Fruit fly (Drosophila melanogaster): ENCODE measurements around the gene CG17359.

Gene CG17359

dm6 chr3L:14004963-14005458, 6.0 kb upstream of the CG17359 start:
- TF ChIP-seq psq (optimal IDR thresholded peaks at IDR 0.05) (peak; percentile 44), h (optimal IDR thresholded peaks at IDR 0.05) (no peak), insv (optimal IDR thresholded peaks at IDR 0.05) (no peak), Myc (optimal IDR thresholded peaks at IDR 0.05) (no peak), Sin3A (optimal IDR thresholded peaks at IDR 0.05) (no peak), ttk (optimal IDR thresholded peaks at IDR 0.05) (no peak)

DNA sequence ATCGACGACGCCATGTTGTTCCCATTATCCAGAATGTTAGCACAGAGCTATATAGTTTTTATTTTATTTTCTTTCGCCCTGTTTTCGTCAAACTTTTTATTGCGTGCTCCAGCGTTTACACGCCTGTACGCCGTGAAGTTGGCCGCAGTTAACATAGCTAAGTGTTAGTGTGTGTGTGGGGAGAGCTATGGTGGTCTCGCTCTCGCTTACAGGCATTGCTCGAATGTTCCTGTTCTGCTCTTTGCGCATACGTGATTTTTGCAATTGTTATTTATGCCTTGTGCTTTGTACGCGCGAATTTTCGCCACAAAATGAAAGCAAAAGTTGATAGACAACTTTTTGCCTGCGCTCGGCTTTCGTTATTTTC, 5.0 kb upstream of the CG17359 start:
- peak; percentile 97 for TF ChIP-seq psq (optimal IDR thresholded peaks at IDR 0.05)
- no peak for TF ChIP-seq Myc (optimal IDR thresholded peaks at IDR 0.05)

DNA sequence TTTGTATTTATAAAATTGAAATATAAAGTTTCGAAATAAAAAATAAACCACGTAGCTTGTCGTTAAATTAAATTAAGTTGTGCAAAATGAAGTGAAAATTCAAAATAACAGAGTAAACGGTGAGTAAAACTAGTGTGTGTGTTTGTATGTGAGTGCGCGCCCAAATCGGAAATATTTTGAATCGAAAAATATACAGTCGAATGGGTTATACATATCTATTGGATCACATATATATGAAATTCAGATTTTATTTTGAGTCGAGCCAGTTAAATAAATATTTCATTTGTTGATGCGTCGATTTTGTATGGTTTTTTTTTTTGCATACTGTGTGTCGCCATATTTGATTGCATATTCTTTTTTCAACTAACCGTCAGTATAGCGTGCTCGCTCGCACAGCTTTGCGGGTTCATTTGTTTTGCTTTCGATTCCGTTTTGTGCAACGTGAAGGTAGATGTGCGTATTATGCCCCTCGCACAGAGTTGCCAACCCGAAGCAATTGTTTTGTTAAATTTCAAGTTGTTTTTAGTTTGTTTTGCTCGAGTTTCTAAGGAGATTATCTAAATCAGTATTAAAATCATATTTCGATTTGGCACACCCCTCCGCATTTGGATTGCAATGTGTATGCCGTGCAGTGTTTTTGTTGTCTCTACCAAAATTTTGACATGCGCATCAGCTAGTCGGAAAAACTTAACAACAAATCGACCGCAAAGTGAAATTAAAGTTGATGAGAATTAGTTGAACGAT, 4.4 kb upstream of the CG17359 start:
- TF ChIP-seq insv (optimal IDR thresholded peaks at IDR 0.05) = no peak
- TF ChIP-seq psq (optimal IDR thresholded peaks at IDR 0.05) = peak; percentile 59
- TF ChIP-seq ttk (optimal IDR thresholded peaks at IDR 0.05) = no peak
- TF ChIP-seq Myc (optimal IDR thresholded peaks at IDR 0.05) = no peak
- TF ChIP-seq Sin3A (optimal IDR thresholded peaks at IDR 0.05) = no peak

DNA sequence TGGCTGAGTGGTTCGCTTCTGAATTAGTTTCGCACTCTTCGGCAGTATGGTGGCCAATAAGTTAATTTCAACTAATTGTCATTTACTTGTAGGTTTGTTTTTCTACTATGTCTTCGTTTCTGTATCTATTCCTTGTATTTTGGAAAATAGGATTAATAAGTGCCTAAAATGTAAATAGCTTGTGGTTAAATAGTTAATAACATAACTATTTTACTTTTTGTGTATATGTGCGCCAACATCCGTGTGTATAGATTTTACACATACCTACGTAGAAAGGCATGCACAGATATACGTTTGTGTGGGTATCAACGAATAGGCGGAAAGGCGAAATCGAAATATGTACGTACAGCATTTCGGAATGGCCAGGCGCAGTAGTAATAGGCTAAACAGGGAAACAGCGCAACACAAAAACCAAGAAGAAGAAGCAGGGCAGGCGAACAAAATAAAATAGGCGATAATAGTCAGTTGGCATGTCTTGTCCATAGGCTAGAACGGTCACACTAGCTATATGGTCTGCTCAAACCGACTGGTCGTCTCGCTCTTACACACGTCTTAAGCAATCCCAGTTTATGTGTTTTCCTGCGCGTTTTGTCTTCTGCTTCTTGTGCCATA, 3.6 kb upstream of the CG17359 start:
- TF ChIP-seq Sin3A (optimal IDR thresholded peaks at IDR 0.05) = no peak
- TF ChIP-seq psq (optimal IDR thresholded peaks at IDR 0.05) = peak; percentile 98

dm6 chr3L:14001658-14002523, 2.8 kb upstream of the CG17359 start, which contains the start of the genes Nprl3 and upSET:
Nprl3 (minus strand) TSS chr3L:14001880.
upSET (plus strand) TSS chr3L:14002127.
- TF ChIP-seq h (optimal IDR thresholded peaks at IDR 0.05) (no peak), psq (optimal IDR thresholded peaks at IDR 0.05) (peak; percentile 48)

DNA sequence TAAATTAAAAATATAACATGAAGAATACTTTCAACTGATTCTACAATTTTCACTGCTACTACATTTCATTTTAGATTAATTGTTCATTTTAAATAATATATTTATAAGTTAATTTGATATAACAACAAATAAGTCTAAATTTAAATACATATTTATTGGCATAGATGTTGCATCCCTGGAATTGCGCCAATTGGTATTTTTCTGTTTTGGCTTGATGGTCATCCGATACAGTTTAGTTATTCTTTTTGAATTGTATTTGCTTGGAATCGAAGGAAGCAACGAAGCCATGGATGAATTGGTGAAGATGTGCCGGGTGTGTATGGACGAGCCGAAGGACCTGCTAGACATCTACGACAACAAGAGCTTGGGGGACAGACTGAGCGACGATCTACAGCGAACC, 2.1 kb downstream of the CG17359 start, which contains the start of gene CG17361:
TSS of gene CG17361 (plus strand) at position 200 of the 400 bp plus-strand sequence.
- no peak for TF ChIP-seq h (optimal IDR thresholded peaks at IDR 0.05)
- no peak for TF ChIP-seq psq (optimal IDR thresholded peaks at IDR 0.05)
- TF ChIP-seq Sin3A (optimal IDR thresholded peaks at IDR 0.05) = no peak
- TF ChIP-seq Myc (optimal IDR thresholded peaks at IDR 0.05) = no peak
- no peak for TF ChIP-seq ttk (optimal IDR thresholded peaks at IDR 0.05)
- no peak for TF ChIP-seq insv (optimal IDR thresholded peaks at IDR 0.05)

DNA sequence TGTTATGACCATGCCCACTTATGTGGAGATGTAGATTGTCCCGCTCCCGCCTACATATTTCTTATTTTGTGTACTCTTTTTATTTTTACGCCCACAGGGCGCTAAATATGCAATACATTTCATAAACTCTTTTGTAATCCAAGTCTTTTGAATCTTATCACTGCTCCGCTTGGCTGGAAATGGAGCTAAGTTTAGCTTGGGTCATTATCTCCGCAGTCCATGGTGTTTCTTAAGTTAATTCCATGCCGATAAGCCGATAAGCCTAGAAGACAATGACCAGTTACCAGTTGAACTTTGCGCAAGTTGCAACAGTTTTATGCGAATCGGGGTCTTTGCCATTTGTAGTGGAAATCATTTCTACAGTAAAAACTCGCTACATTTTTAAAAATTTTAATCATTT, 2.6 kb downstream of the CG17359 start:
- TF ChIP-seq psq (optimal IDR thresholded peaks at IDR 0.05) (no peak), insv (optimal IDR thresholded peaks at IDR 0.05) (no peak), Myc (optimal IDR thresholded peaks at IDR 0.05) (no peak), h (optimal IDR thresholded peaks at IDR 0.05) (no peak)

DNA sequence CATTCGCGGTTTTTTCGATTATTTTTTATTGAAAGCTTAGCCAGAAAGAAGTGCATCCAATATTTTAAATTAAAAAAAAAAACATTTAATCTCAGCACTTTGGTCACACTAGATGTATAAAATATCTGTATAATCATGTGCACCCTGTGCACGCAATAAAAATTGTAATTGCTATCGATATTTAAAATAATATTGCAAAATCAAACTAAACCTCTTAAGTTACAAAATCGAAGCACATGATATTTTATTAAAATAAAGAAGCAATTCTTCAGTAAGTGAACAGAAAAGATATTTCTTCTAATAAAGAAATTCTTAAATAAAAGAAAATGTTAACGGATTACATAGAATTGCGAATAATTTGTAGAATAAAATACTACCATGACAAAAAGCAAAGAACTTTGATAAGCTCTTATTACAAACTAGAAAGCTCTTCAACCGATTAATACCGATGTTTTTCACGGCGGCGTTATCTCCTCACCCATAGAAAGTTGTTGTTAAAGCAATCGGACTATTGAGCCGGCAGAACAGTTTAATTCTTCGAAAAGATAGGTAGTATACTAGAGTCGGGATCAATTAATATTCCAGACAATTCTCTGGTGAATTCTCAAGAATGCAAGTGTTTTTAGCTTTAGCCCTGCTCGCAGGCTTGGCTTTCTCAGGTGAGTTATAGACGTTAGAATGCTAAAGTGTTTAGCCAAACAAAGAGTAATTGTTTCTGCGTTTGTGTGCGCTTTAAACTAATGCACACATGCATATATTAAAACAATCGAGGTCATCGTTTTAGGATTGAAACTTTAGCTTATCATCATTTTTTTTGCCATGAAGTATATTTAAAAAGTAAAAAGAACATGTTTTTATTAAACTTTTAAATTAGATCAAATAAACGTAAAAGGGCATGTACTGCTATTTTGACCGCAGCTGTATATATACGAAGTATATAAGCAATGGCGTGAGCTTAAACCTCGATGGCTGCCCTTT, 5.0 kb downstream of the CG17359 start, which contains the start of gene CtsK1:
TSS of gene CtsK1 (plus strand) at position 490 of the 978 bp plus-strand sequence.
- TF ChIP-seq Myc (optimal IDR thresholded peaks at IDR 0.05) = no peak
- no peak for TF ChIP-seq insv (optimal IDR thresholded peaks at IDR 0.05)
- TF ChIP-seq h (optimal IDR thresholded peaks at IDR 0.05) = no peak
- no peak for TF ChIP-seq Sin3A (optimal IDR thresholded peaks at IDR 0.05)

- TF ChIP-seq Sin3A (optimal IDR thresholded peaks at IDR 0.05) = no peak
- TF ChIP-seq ttk (optimal IDR thresholded peaks at IDR 0.05) = no peak
- TF ChIP-seq h (optimal IDR thresholded peaks at IDR 0.05) = no peak
- no peak for TF ChIP-seq psq (optimal IDR thresholded peaks at IDR 0.05)
- no peak for TF ChIP-seq insv (optimal IDR thresholded peaks at IDR 0.05)
- no peak for TF ChIP-seq Myc (optimal IDR thresholded peaks at IDR 0.05)
Measured at dm6 chr3L:13993233-13993741, 5.8 kb downstream of the CG17359 start, which contains the start of gene CG17364. CG17364 (minus strand) TSS chr3L:13993400.

DNA sequence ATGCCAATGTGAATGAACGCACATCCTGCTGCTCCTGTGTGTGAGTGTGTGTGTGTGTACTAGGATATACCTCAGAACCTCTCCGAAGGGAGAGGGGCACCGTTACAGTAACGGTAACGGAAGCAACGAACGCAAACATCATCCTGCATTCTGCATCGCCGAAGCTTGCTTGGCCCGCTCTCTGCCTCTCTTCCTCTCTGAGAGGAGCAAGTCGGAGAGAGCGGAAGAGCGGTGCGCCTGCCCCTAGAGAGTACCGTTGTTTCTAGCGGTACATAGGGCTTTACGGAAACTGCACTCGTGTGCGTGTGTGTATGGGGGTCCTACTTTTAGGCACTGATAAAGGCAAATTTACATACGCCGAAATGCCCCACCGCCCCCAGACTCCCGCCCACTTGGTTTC, 7.7 kb downstream of the CG17359 start:
- TF ChIP-seq psq (optimal IDR thresholded peaks at IDR 0.05) = no peak
- TF ChIP-seq Myc (optimal IDR thresholded peaks at IDR 0.05) = no peak
- TF ChIP-seq h (optimal IDR thresholded peaks at IDR 0.05) = no peak
- TF ChIP-seq insv (optimal IDR thresholded peaks at IDR 0.05) = no peak
- TF ChIP-seq Sin3A (optimal IDR thresholded peaks at IDR 0.05) = no peak
- TF ChIP-seq ttk (optimal IDR thresholded peaks at IDR 0.05) = no peak

DNA sequence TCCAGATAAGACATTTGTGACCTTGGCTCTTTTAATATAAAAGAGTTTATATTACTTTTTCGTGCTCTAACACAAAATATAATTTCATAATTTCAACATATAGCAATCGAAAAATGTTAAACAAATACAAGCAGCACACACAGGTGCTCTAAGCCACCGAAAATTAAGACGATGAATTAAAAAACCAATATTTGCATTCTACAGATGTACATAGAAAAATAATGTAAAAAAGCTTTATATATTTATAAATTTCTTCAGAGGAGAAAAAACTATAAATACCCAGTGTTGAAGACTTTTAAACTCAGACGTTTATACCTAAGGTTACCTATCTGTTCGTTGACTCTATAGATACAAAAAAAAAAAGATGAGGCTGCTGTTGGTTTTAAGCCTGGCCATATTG, 11.5 kb downstream of the CG17359 start, which contains the start of gene CG9040:
TSS of gene CG9040 (plus strand) at position 301 of the 400 bp plus-strand sequence.
- no peak for TF ChIP-seq psq (optimal IDR thresholded peaks at IDR 0.05)
- no peak for TF ChIP-seq insv (optimal IDR thresholded peaks at IDR 0.05)
- no peak for TF ChIP-seq Sin3A (optimal IDR thresholded peaks at IDR 0.05)
- TF ChIP-seq Myc (optimal IDR thresholded peaks at IDR 0.05) = no peak
- TF ChIP-seq ttk (optimal IDR thresholded peaks at IDR 0.05) = no peak
- no peak for TF ChIP-seq h (optimal IDR thresholded peaks at IDR 0.05)
